Fruit fly (Drosophila melanogaster) whole organism, wandering third instar larva: ENCODE data around the gene ago.

Experiments
- Dfd ChIP-seq: fragments of >200 bp; optimal IDR thresholded peaks from 2 replicates; lab custom pipeline; 2017; ENCODE audit warnings: missing biosample characterization, missing genetic modification characterization
- Dif ChIP-seq: fragments of 200-275, 200-300 bp; sonication (Bioruptor generic); optimal IDR thresholded peaks from 2 replicates; lab custom pipeline; 2018; ENCODE audit warnings: missing biosample characterization, missing genetic modification characterization; ENCODE audit not compliant: partially characterized antibody
- N ChIP-seq: fragments of >200 bp; optimal IDR thresholded peaks from 2 replicates; lab custom pipeline; 2018; ENCODE audit warnings: missing biosample characterization, missing external identifiers, missing genetic modification characterization
- fru ChIP-seq: fragments of 200-800 bp; sonication (Bioruptor generic); optimal IDR thresholded peaks from 3 replicates; lab custom pipeline; 2016; ENCODE audit warnings: missing biosample characterization, mild to moderate bottlenecking, missing genetic modification characterization
- lola ChIP-seq: fragments of >200 bp; optimal IDR thresholded peaks from 2 replicates; lab custom pipeline; 2017; ENCODE audit warnings: missing biosample characterization, missing genetic modification characterization
- pan ChIP-seq: fragments of >200 bp; optimal IDR thresholded peaks from 2 replicates; lab custom pipeline; 2017
- psq ChIP-seq: fragments of 200-800 bp; sonication (Bioruptor generic); optimal IDR thresholded peaks from 3 replicates; lab custom pipeline; 2017; ENCODE audit warnings: missing biosample characterization, mild to moderate bottlenecking, missing genetic modification characterization, moderate library complexity

DNA sequence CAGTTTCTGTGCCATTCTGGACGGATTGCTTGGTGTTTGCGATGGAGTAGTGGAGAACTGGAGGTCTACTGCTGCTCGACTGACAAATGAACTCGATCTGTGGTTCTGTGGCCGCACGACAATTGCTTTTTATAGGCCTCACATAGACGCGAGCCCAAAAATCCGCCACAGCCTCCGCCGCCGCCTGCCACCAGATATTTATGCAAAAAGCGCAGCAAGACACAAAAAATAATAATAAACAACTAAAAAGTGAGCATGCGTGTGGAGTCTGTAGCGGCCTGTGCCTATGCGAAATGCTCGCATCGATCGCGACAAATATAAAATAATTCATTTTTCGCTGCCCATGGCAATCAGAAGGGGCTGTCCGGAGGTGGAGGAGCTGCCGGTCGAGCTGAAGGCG is 45.0 kb downstream of the ago start, which contains the start of gene Cpr64Aa:
- TF ChIP-seq lola (no peak), psq (no peak), pan (no peak), N (GFP tag; lab: Kevin White, UChicago) (no peak), Dif (GFP tag; lab: Kevin White, UChicago) (no peak), fru (GFP tag; lab: Kevin White, UChicago) (no peak), Dfd (no peak)
